Worm (Caenorhabditis elegans): ENCODE results near the gene zyg-11.

Gene zyg-11

DNA sequence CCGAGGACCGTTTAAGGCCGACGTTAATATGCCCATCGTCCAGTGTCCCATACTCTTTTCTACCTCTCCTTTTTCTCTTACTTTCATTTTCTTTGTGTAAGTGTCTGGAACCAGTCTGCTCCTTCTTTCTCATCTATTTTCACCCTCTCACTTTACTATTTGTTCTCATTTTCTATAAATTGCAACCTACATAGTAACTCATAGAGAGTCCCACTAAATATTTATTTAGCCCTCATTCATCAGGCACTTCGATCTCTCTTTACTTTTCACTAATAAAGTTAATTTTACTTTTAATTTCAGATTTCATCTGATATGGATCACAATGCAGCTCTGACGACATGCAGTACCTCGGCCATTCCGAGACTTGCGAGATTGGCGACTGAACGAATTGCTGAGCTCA, at the start of gene zyg-11:
TSS of gene zyg-11 (plus strand) at position 301 of the 400 bp plus-strand sequence.
- no peak for TF ChIP-seq unc-62 (GFP tag; optimal IDR thresholded peaks at IDR 0.05)

DNA sequence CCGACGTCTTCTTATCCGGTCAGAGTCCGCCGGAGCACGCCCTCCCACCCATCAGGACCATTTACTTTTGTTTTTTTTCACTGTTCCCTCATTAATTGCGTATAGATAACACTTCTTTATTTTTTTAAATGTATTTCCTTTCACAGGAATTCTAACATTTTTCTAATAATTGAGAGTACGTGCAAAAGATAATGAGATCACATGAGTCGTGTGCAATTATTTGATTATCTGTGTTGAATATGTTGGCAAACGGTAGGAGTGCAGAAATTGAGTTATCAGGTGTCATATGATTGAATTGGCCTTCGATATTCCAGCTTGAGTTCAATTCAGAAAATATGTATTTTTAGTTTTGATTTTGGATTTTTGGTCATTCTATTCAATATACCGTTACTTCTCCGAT, 49.1 kb upstream of the zyg-11 start:
- TF ChIP-seq unc-62 (GFP tag; optimal IDR thresholded peaks at IDR 0.05): no peak

DNA sequence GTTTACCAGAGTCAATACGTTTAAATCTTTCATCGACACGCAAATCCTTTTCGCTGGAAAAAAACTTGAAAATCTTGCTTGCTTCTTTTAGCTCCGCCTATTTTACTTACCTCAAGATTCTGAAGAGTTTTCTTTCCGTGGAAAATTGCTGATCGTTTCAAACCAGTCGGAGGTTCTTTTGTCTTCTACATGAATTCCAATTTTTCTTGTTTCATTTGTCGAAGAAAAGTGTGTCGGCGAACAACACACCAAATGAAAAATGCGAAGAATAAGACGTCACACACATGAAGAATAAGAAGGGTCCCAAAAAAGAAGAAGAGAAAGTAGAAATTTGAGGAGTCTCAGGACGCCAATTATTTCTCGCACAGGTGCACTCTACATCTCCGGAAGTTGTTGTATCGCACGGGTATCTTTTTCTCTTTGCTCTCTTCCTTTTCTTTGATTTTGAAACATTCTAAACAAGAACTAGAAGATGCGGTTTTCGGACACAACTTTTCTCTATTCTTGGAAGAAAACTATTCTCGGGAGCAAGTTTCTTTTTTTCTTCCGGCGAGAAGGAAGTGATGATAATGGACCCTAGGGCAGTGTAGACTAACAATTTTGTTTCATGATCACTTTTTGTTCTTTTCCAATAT, 43.2 kb upstream of the zyg-11 start:
- no peak for TF ChIP-seq unc-62 (GFP tag; optimal IDR thresholded peaks at IDR 0.05)

DNA sequence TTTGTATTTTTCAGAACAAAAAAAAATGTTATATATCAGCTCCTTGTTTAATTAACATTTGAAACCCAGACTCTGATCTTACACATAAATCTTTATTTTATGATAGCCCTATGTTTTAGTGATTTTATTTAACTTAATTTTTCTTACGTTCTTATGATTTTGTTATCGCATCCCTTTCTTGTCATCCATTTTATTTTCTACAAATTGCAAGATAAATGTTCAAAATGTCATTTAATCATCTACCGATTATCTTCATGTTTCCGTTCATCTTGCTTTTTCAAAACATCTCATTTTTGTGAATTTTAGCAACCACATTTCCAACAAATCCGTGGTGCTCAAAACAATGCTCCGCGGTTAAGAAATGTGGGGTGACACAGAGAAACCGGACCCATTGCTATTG, 41.2 kb upstream of the zyg-11 start, which contains the start of gene DH11.5:
TSS of gene DH11.5 (plus strand) at position 301 of the 400 bp plus-strand sequence.
- no peak for TF ChIP-seq unc-62 (GFP tag; optimal IDR thresholded peaks at IDR 0.05)

DNA sequence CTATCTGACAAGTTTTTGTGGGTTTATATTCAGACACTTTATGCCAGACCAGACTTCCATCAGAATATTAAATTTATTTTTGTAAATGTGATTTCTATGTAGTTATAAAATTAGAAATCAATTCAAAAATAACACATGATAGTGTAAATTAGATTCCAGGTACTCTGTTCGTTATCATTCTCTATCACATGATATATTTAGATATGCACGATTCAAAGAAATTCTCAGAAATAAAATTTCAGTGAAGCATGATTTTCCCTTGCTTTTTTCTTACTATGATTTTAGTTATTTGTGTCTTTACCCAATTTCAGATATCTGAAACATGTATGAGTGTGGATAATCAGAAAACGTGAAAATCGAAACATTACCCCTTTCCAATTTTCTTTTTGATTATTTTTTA, 40.0 kb upstream of the zyg-11 start:
- TF ChIP-seq unc-62 (GFP tag; optimal IDR thresholded peaks at IDR 0.05): no peak

DNA sequence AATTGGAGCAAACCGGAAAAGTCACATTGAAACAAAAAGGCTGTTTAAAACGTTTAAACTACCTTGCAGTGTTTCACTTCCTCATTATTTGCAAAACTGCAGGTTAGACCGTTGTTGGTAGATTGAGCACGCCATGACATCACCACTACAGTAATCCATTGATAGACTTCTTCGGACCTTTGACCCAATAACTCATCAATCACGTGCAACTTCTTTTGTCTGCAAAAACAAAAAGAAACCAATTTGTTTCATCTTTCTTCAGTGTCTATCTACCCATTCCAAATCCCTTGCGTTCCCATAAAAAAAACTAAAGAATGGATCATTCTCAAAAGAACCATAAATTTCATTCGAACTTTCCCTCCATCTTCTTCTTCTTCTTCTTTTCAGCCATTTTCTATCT, 36.4 kb upstream of the zyg-11 start:
- no peak for TF ChIP-seq unc-62 (GFP tag; optimal IDR thresholded peaks at IDR 0.05)

DNA sequence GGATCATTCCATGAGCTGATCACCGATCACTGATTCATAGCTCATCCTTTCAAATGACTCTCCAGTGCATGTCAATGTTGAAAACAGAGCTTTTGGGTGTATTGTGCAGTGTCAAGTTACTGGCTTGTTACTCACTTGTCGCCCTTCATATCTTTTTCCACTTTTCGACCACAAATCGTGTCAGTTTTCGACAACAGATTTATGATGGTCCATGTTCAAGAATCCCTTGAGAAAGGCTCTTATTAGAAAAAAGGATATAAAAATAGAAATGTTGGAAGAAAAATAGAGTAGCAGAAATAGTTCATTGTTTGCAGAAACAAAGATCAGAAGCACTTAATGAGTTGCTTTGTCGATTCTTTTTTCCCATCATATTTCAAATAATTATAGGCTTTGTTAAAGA, 34.0 kb upstream of the zyg-11 start:
- TF ChIP-seq unc-62 (GFP tag; optimal IDR thresholded peaks at IDR 0.05): no peak

DNA sequence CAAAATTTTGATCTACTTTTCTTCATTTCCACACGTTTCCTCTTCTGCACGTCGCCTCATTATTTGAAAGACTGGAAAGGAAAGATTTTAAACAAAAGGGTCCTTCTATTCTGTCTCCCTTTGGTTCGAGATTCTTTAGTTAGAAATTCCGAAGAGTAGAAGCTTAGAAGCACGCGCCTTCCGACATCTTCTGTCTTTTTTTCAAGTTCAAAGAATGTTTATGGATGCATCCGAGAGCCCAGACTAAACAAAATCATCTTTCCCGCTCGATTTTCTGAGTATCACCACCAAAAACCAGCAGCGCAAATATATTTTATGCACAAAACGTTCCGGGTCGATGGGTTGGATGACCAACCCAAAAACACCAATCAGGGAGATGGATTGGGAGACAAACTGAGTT, 33.4 kb upstream of the zyg-11 start:
- no peak for TF ChIP-seq unc-62 (GFP tag; optimal IDR thresholded peaks at IDR 0.05)

DNA sequence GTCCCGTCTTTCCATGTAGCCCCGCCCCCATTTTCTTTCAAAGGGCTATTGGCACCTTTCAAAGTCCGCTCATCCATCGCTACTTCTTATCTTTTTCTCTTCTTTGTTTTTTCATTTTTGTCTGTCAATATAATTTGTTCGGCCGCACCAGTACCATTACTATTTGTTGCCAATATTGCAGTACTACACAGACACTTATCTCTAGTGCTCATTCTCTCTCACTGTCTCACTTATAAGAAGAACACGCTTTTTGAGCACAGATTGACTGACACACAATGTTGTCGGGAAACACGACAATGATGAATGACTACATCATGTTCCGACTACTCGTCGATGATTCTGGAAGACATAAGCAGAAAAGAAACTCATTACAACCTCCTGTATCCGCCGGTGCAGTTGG, 32.5 kb upstream of the zyg-11 start:
- no peak for TF ChIP-seq unc-62 (GFP tag; optimal IDR thresholded peaks at IDR 0.05)

DNA sequence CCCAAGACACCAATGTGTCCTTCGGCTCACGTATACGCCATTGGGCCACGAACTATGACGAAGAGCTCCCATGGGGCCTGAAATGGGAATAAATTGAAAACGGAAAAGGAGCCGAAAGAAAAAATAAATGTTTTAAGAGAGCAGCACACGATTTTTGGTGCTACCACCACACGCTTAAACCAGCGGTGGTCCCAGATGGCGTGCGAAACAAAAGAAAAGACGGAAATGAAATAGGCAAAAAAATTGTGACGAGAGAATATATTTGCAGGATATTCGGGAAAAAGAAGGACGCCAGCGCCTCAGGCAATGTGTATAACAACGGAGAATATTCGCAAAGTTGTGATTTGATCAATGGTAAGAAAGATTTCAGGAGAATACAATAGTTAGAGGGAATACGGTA, 30.6 kb upstream of the zyg-11 start:
- no peak for TF ChIP-seq unc-62 (GFP tag; optimal IDR thresholded peaks at IDR 0.05)

DNA sequence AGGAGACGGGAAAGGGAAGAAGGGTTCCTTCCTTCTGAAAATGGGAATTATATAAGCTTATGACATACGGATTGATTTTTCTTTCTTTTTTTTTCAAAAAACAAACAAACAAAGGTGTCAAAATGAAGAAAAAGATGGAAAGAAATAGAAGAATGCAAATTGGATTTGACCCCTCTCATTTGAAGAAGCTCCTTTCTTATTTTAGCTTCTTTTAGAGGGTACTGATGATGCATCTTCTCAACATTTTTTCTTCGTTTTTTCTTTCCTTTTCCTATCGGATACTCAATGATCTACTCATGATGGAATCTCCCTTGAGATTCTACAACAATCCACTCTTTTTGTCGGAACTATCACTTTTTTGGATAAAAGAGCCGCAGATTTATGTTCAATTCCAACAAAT, 27.3 kb upstream of the zyg-11 start:
- no peak for TF ChIP-seq unc-62 (GFP tag; optimal IDR thresholded peaks at IDR 0.05)

DNA sequence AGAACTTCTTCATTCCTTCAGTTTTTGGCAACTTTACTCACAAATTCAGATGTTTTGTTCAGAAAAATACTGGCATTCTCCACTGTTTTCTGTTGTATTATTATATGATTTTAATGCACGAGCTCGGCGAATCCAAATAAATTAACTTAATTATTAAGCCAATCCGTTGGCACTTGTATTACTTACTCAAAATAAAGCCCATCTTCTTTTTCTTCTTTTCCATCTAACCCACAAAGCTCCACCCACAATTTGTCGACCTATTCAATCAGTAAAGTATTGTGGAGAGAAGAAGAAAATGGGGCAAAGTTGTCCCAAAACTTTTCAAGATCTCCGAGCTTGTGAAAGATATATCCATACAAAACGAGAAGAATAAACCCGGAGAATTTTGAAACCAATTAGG, 26.2 kb upstream of the zyg-11 start:
- no peak for TF ChIP-seq unc-62 (GFP tag; optimal IDR thresholded peaks at IDR 0.05)

DNA sequence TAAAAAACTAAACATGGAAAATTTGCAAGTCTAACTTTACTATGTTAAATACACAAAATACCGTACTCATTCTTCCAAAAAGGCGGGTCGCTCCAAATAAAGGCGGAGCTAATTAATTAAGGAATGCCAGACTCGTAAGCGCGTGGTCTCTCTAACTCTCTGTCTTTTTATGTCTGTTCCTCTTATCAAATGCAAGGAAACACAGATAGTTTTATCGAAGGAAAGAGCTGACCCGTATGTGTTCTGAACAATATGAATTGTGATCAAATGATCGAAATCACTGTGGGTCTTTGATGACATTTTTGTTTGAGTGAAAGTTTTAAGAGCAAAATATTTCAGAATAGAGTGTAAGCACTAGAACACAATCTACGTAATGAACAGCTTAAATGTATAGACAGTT, 16.1 kb upstream of the zyg-11 start:
- TF ChIP-seq unc-62 (GFP tag; optimal IDR thresholded peaks at IDR 0.05): no peak

DNA sequence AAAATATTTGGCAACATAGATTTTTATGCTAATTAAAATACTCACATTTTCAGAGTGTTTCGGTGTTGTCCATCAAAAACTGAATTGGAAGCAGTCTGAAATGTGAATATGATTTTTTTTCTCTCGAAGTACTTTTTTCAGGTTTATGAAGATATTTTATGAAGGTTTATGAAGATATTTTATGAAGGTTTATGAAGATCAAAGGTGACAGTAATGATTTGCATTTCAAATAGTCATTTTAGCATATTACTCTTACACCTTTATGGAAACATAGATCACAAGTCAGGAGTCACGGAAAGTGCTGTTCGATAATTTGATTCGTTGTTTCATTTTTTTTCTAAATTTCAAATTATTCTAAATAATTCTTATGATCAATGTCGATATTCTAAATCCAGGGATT, 13.3 kb upstream of the zyg-11 start, which contains the start of gene pgp-11:
TSS of gene pgp-11 (minus strand) at position 101 of the 400 bp plus-strand sequence.
- TF ChIP-seq unc-62 (GFP tag; optimal IDR thresholded peaks at IDR 0.05): no peak

DNA sequence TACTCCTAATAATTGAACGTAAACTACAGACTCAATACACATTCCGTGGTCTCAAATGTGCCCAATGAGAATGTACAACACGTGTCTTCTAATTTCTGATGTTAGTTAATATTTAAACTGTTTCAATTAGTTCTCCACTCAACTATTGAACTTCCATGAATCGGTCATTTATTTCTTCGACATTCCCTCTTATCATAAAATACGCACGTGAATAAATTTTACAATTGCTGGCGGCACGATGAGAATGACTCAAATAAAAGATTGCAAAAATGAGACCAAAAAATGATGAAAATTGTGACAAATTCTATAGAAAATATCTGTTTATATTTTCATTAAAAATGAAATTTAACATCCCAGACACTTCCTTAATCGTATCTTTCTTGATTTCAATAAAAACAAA, 12.7 kb upstream of the zyg-11 start:
- TF ChIP-seq unc-62 (GFP tag; optimal IDR thresholded peaks at IDR 0.05): no peak

DNA sequence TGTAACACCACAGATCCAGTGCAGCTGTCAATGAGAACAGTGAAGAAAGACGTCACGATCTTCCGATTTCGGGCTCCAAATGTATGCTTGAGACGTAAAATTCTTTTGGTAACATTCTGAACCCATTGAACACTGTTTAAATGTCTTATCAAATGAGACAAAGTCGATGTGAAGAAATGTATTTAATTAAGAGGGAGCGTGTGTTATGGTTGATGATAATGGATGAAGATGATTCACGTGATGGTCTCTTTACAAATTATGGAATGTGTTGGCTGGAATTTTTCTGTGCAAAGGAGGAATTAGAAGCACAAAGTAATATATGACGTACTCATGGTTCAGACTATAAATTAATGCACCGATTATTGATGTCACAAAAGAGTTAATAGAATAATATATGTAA, 10.5 kb upstream of the zyg-11 start:
- TF ChIP-seq unc-62 (GFP tag; optimal IDR thresholded peaks at IDR 0.05): no peak

DNA sequence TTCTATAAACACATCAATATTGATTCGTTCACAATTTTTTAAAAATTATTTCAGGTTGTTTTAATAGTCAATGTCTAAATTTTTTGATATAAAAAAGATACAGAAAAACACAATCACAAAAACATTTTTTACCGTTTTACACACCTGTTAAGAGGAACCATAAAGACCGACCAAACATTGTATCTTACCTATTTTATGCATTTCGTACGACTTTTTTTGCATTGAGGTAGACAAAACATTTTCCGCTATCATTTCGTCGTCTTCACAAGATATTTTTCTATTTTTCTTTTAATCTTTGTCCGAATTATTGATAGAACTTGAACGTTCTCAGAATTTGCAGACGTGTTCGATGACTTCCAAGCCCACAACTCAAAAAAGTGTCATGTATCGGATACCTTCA, 9.1 kb upstream of the zyg-11 start, which contains the start of gene glna-2:
TSS of gene glna-2 (plus strand) at position 301 of the 400 bp plus-strand sequence.
- TF ChIP-seq unc-62 (GFP tag; optimal IDR thresholded peaks at IDR 0.05): no peak

All from whole organism, dauer.